Worm (Caenorhabditis elegans): ENCODE results near the gene C27F2.10.

C27F2.10 gene

DNA sequence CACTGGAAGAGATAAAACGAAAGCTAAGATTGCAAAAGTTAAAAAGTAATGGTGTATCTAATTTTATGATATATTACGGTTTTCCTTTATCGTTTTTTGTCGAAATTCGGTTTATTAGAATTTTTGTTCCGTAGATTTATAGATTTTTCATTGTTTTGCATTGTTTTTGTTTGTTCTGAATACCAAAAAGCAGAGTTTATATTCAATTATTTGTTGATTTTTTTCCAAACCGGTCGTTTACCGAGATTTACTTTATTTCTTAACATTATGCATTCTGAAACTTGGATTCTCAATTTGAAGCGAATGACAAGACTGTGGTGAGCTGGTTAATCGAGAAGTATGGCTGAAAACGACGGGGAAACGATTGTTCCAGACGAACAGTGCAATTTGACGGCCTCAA, 49.7 kb downstream of the C27F2.10 start, which contains the start of gene fsn-1:
Gene fsn-1 (plus strand): TSS at position 301 of the 400 bp plus-strand sequence.
- TF ChIP-seq dao-5 (tag; optimal IDR thresholded peaks at IDR 0.05) (no peak), W03F9.2 (tag; optimal IDR thresholded peaks at IDR 0.05) (no peak), him-1 (tag; optimal IDR thresholded peaks at IDR 0.05) (no peak)
